Worm (Caenorhabditis elegans) whole organism, L3 larva: Measurements from ENCODE around the gene T08G5.2.

Experiments used
- aly-2 ChIP-seq: fragments of 150-350 bp; optimal IDR thresholded peaks from 2 replicates; lab custom pipeline; 2014; ENCODE audit warnings: missing biosample characterization, missing genetic modification characterization
- ama-1 ChIP-seq: fragments of 150-350 bp; optimal IDR thresholded peaks from 2 replicates; lab custom pipeline; 2018
- ceh-28 ChIP-seq: fragments of 150-350 bp; optimal IDR thresholded peaks from 2 replicates; lab custom pipeline; 2014; ENCODE audit warnings: missing biosample characterization, missing genetic modification reagents, missing genetic modification characterization
- ceh-82 ChIP-seq: fragments of 150-350 bp; optimal IDR thresholded peaks from 2 replicates; lab custom pipeline; 2014; ENCODE audit warnings: missing biosample characterization, missing genetic modification characterization
- ceh-9 ChIP-seq: sonication (generic microtip); optimal IDR thresholded peaks from 2 replicates; lab custom pipeline; 2018; ENCODE audit warnings: missing biosample characterization, missing genetic modification characterization
- daf-12 ChIP-seq: fragments of 150-350 bp; optimal IDR thresholded peaks from 2 replicates; lab custom pipeline; 2014; ENCODE audit warnings: missing biosample characterization, missing genetic modification reagents, missing genetic modification characterization
- egl-27 ChIP-seq: sonication (generic microtip); optimal IDR thresholded peaks from 4 replicates; lab custom pipeline; 2017; ENCODE audit warnings: missing biosample characterization, missing genetic modification reagents, missing genetic modification characterization
- egl-5 ChIP-seq: fragments of 150-350 bp; optimal IDR thresholded peaks from 2 replicates; lab custom pipeline; 2017; ENCODE audit warnings: missing biosample characterization, missing genetic modification reagents, missing genetic modification characterization, inconsistent platforms
- elt-1 ChIP-seq: fragments of 150-350 bp; optimal IDR thresholded peaks from 2 replicates; lab custom pipeline; 2014; ENCODE audit warnings: missing biosample characterization, missing genetic modification characterization
- elt-2 ChIP-seq: sonication (generic microtip); optimal IDR thresholded peaks from 2 replicates; lab custom pipeline; 2016; ENCODE audit warnings: missing genetic modification reagents, mild to moderate bottlenecking, missing genetic modification characterization, missing compliant biosample characterization
- elt-3 ChIP-seq, 3 experiments: fragments of 150-350 bp in 1 of 3; sonication (generic microtip) in 2 of 3; optimal IDR thresholded peaks; 2 replicates in 2 of 3; 4 replicates in 1 of 3; lab custom pipeline; 2014 to 2017; ENCODE audit warnings: missing biosample characterization in 3 of 3, missing genetic modification characterization in 3 of 3
- eor-1 ChIP-seq, 2 experiments: fragments of 150-350 bp; optimal IDR thresholded peaks; 2 replicates each; lab custom pipeline; 2014 to 2018; ENCODE audit warnings: missing biosample characterization in 2 of 2, missing genetic modification characterization in 2 of 2
- fkh-10 ChIP-seq: sonication (generic microtip); optimal IDR thresholded peaks from 2 replicates; lab custom pipeline; 2017; ENCODE audit warnings: missing biosample characterization, missing genetic modification reagents, missing genetic modification characterization
- fkh-2 ChIP-seq: fragments of 150-350 bp; optimal IDR thresholded peaks from 2 replicates; lab custom pipeline; 2014; ENCODE audit warnings: missing biosample characterization, missing genetic modification reagents, missing genetic modification characterization
- fos-1 ChIP-seq: fragments of 150-350 bp; optimal IDR thresholded peaks from 2 replicates; lab custom pipeline; 2014; ENCODE audit warnings: missing biosample characterization, missing genetic modification characterization
- hmg-11 ChIP-seq: sonication (generic microtip); optimal IDR thresholded peaks from 2 replicates; lab custom pipeline; 2016; ENCODE audit warnings: missing genetic modification characterization, missing compliant biosample characterization
- lin-15B ChIP-seq: fragments of 150-350 bp; optimal IDR thresholded peaks from 2 replicates; lab custom pipeline; 2014; ENCODE audit warnings: missing biosample characterization, missing genetic modification characterization
- lsy-12 ChIP-seq: sonication (generic microtip); optimal IDR thresholded peaks from 2 replicates; lab custom pipeline; 2016; ENCODE audit warnings: mild to moderate bottlenecking, missing genetic modification characterization, missing compliant biosample characterization
- mdl-1 ChIP-seq: fragments of 150-350 bp; optimal IDR thresholded peaks from 2 replicates; lab custom pipeline; 2014; ENCODE audit warnings: missing biosample characterization, missing genetic modification characterization
- mml-1 ChIP-seq: fragments of 150-350 bp; sonication (generic microtip); optimal IDR thresholded peaks from 3 replicates; lab custom pipeline; 2014; ENCODE audit warnings: missing biosample characterization, missing genetic modification characterization
- nfya-1 ChIP-seq: sonication (generic microtip); optimal IDR thresholded peaks from 2 replicates; lab custom pipeline; 2017; ENCODE audit warnings: missing genetic modification characterization, mild to moderate bottlenecking, missing compliant biosample characterization, antibody characterized with exemption, moderate library complexity; ENCODE audit not compliant: insufficient read depth
- nhr-12 ChIP-seq: fragments of 150-350 bp; optimal IDR thresholded peaks from 2 replicates; lab custom pipeline; 2014; ENCODE audit warnings: missing biosample characterization, missing genetic modification characterization
- nhr-23 ChIP-seq: fragments of 150-350 bp; optimal IDR thresholded peaks from 2 replicates; lab custom pipeline; 2014; ENCODE audit warnings: missing biosample characterization, missing genetic modification reagents, missing genetic modification characterization
- nhr-237 ChIP-seq: fragments of 150-350 bp; optimal IDR thresholded peaks from 2 replicates; lab custom pipeline; 2014; ENCODE audit warnings: missing biosample characterization, missing genetic modification characterization
- nhr-28 ChIP-seq: fragments of 150-350 bp; optimal IDR thresholded peaks from 2 replicates; lab custom pipeline; 2014; ENCODE audit warnings: missing biosample characterization, missing genetic modification characterization
- nhr-43 ChIP-seq: sonication (generic microtip); optimal IDR thresholded peaks from 2 replicates; lab custom pipeline; 2016; ENCODE audit warnings: mild to moderate bottlenecking, missing genetic modification characterization, missing compliant biosample characterization; ENCODE audit not compliant: poor library complexity, severe bottlenecking
- nhr-76 ChIP-seq: fragments of 150-350 bp; sonication (generic microtip); optimal IDR thresholded peaks from 5 replicates; lab custom pipeline; 2014; ENCODE audit warnings: missing biosample characterization, missing genetic modification characterization
- nhr-77 ChIP-seq: fragments of 150-350 bp; optimal IDR thresholded peaks from 2 replicates; lab custom pipeline; 2014; ENCODE audit warnings: missing biosample characterization, missing genetic modification characterization
- pha-4 ChIP-seq: fragments of 150-350 bp; optimal IDR thresholded peaks from 2 replicates; lab custom pipeline; 2014; ENCODE audit warnings: missing biosample characterization, missing genetic modification reagents, missing genetic modification characterization
- pqm-1 ChIP-seq: fragments of 150-350 bp; optimal IDR thresholded peaks from 2 replicates; lab custom pipeline; 2017; ENCODE audit warnings: missing biosample characterization, missing genetic modification characterization, inconsistent platforms
- tbx-2 ChIP-seq: sonication (generic microtip); optimal IDR thresholded peaks from 2 replicates; lab custom pipeline; 2016; ENCODE audit warnings: mild to moderate bottlenecking, missing genetic modification characterization, missing compliant biosample characterization
- unc-39 ChIP-seq: sonication (generic microtip); optimal IDR thresholded peaks from 4 replicates; lab custom pipeline; 2017; ENCODE audit warnings: missing biosample characterization, missing genetic modification characterization
- unc-62 ChIP-seq: fragments of 150-350 bp; sonication (generic microtip); optimal IDR thresholded peaks from 4 replicates; lab custom pipeline; 2014; ENCODE audit warnings: missing biosample characterization, missing genetic modification reagents, missing genetic modification characterization
- zag-1 ChIP-seq: fragments of 150-350 bp; optimal IDR thresholded peaks from 2 replicates; lab custom pipeline; 2014; ENCODE audit warnings: missing biosample characterization, missing genetic modification characterization
- ztf-11 ChIP-seq: fragments of 150-350 bp; optimal IDR thresholded peaks from 2 replicates; lab custom pipeline; 2014; ENCODE audit warnings: missing biosample characterization, missing genetic modification characterization

The T08G5.2 gene

ce11 chrV:14026194-14026593 is at the start of gene T08G5.2:
Gene T08G5.2 (minus strand): TSS chrV:14026294.
- no peak for TF ChIP-seq nfya-1 (tag; lab: Kevin White, UChicago)

ce11 chrV:14074160-14074559 is 48.1 kb upstream of the T08G5.2 start, which contains the start of gene D1086.11:
Gene D1086.11 (plus strand): TSS chrV:14074460.
- TF ChIP-seq fkh-10 (no peak), nfya-1 (tag; lab: Kevin White, UChicago) (no peak), elt-3 (tag; optimal IDR thresholded peaks at IDR 0.05; lab: Kevin White, UChicago) (no peak), fos-1 (no peak), nhr-23 (no peak), nhr-76 (no peak), nhr-12 (tag; lab: Kevin White, UChicago) (no peak), ama-1 (lab: Kevin White, UChicago) (no peak), nhr-28 (tag; lab: Kevin White, UChicago) (no peak), tbx-2 (tag; lab: Kevin White, UChicago) (no peak), zag-1 (tag; lab: Kevin White, UChicago) (no peak), hmg-11 (tag; lab: Kevin White, UChicago) (no peak), egl-27 (tag; lab: Kevin White, UChicago) (no peak), lsy-12 (tag; lab: Kevin White, UChicago) (no peak), ceh-82 (no peak), fkh-2 (tag; lab: Kevin White, UChicago) (no peak), elt-1 (tag; lab: Kevin White, UChicago) (no peak)

ce11 chrV:14069899-14070298 is 43.8 kb upstream of the T08G5.2 start:
- TF ChIP-seq fos-1 (no peak), nhr-43 (no peak), aly-2 (tag; lab: Kevin White, UChicago) (no peak), nfya-1 (tag; lab: Kevin White, UChicago) (no peak), lsy-12 (tag; lab: Kevin White, UChicago) (no peak), nhr-77 (tag; lab: Kevin White, UChicago) (no peak), nhr-28 (tag; lab: Kevin White, UChicago) (no peak), nhr-12 (tag; lab: Kevin White, UChicago) (no peak), unc-62 (GFP tag; lab: Kevin White, UChicago) (no peak), hmg-11 (tag; lab: Kevin White, UChicago) (no peak), elt-2 (tag; lab: Kevin White, UChicago) (no peak), ceh-28 (no peak), ztf-11 (tag; lab: Kevin White, UChicago) (no peak), fkh-2 (tag; lab: Kevin White, UChicago) (no peak), mdl-1 (no peak), mml-1 (tag; lab: Kevin White, UChicago) (no peak), nhr-76 (no peak), elt-3 (tag; optimal IDR thresholded peaks at IDR 0.05; lab: Kevin White, UChicago) (no peak), eor-1 (tag; optimal IDR thresholded peaks at IDR 0.05; lab: Kevin White, UChicago) (no peak)

ce11 chrV:14067816-14068296 is 41.8 kb upstream of the T08G5.2 start, which contains the start of gene D1086.17:
Gene D1086.17 (plus strand): TSS chrV:14067866.
- TF ChIP-seq fkh-10 (no peak), nhr-43 (no peak), mml-1 (tag; lab: Kevin White, UChicago) (no peak), nhr-237 (no peak), hmg-11 (tag; lab: Kevin White, UChicago) (no peak)
- TF ChIP-seq, all 47 proteins: peak for 0

- no peak for TF ChIP-seq ztf-11 (tag; lab: Kevin White, UChicago)
- no peak for TF ChIP-seq unc-62 (GFP tag; lab: Kevin White, UChicago)
- TF ChIP-seq ceh-9 (tag; lab: Kevin White, UChicago): no peak
- TF ChIP-seq nhr-43: no peak
- TF ChIP-seq nhr-12 (tag; lab: Kevin White, UChicago): no peak
- TF ChIP-seq pha-4 (tag; lab: Kevin White, UChicago): no peak
- TF ChIP-seq egl-27 (tag; lab: Kevin White, UChicago): no peak
- TF ChIP-seq aly-2 (tag; lab: Kevin White, UChicago): no peak
- TF ChIP-seq unc-39 (tag; lab: Kevin White, UChicago): no peak
- TF ChIP-seq lin-15B: no peak
- no peak for TF ChIP-seq nhr-23
- TF ChIP-seq egl-5 (tag; lab: Kevin White, UChicago): no peak
- no peak for TF ChIP-seq pqm-1
- no peak for TF ChIP-seq daf-12
Observed at ce11 chrV:14064422-14064821, 38.3 kb upstream of the T08G5.2 start, which contains the start of gene D1086.21. Gene D1086.21 (plus strand): TSS chrV:14064722.
